Worm (Caenorhabditis elegans) whole organism, L1 larva: ENCODE measurements around the gene elt-4.

Experiments
- C16A3.4 ChIP-seq: fragments of 150-350 bp; optimal IDR thresholded peaks from 2 replicates; lab custom pipeline; 2014; ENCODE audit warnings: missing biosample characterization, missing genetic modification characterization
- fkh-10 ChIP-seq: sonication (generic microtip); optimal IDR thresholded peaks from 2 replicates; lab custom pipeline; 2017; ENCODE audit warnings: missing biosample characterization, missing genetic modification reagents, missing genetic modification characterization
- hpl-2 ChIP-seq: fragments of 150-350 bp; optimal IDR thresholded peaks from 2 replicates; lab custom pipeline; 2014; ENCODE audit warnings: missing biosample characterization, missing genetic modification reagents, missing genetic modification characterization
- lir-3 ChIP-seq: sonication (generic microtip); optimal IDR thresholded peaks from 2 replicates; lab custom pipeline; 2016; ENCODE audit warnings: mild to moderate bottlenecking, missing genetic modification characterization, moderate library complexity, missing compliant biosample characterization; ENCODE audit not compliant: poor library complexity
- nhr-237 ChIP-seq: fragments of 150-350 bp; optimal IDR thresholded peaks from 2 replicates; lab custom pipeline; 2014; ENCODE audit warnings: missing biosample characterization, missing genetic modification characterization
- nhr-28 ChIP-seq: fragments of 150-350 bp; optimal IDR thresholded peaks from 2 replicates; lab custom pipeline; 2014; ENCODE audit warnings: missing biosample characterization, missing genetic modification characterization
- nhr-77 ChIP-seq: fragments of 150-350 bp; optimal IDR thresholded peaks from 2 replicates; lab custom pipeline; 2014; ENCODE audit warnings: missing biosample characterization, missing genetic modification characterization
- nhr-84 ChIP-seq: sonication (generic microtip); optimal IDR thresholded peaks from 2 replicates; lab custom pipeline; 2017; ENCODE audit warnings: missing biosample characterization, missing genetic modification characterization
- unc-98 ChIP-seq: fragments of 200-800 bp; sonication (Bioruptor generic); IDR thresholded peaks from 2 replicates; pipeline ENCODE4 v1.3.6; 2022; ENCODE audit warnings: missing genetic modification characterization, missing compliant biosample characterization

The elt-4 gene

ce11 chrX:10524483-10524948 lies 49.2 kb downstream of the elt-4 start, which contains the start of the genes mboa-7 and git-1 (continued):
- no peak for TF ChIP-seq fkh-10
- TF ChIP-seq nhr-84 (tag; lab: Kevin White, UChicago) = no peak
- TF ChIP-seq hpl-2 (GFP tag; lab: Kevin White, UChicago) = peak; percentile 65
- peak; percentile 71 for TF ChIP-seq C16A3.4 (tag; lab: Kevin White, UChicago)
- no peak for TF ChIP-seq nhr-28 (tag; lab: Kevin White, UChicago)
- no peak for TF ChIP-seq unc-98 (GFP tag; lab: Robert Waterston, UW)
- peak; percentile 45 for TF ChIP-seq nhr-77
- no peak for TF ChIP-seq lir-3
- no peak for TF ChIP-seq nhr-237
